Fruit fly (Drosophila melanogaster) whole organism: ENCODE results near the gene Vps24.

Experiments used
- CG8478 ChIP-seq: fragments of >200 bp; optimal IDR thresholded peaks from 2 replicates; lab custom pipeline; 2018; ENCODE audit warnings: inconsistent platforms
- Dll ChIP-seq: fragments of >200 bp; optimal IDR thresholded peaks from 2 replicates; lab custom pipeline; 2017
- EcR ChIP-seq, 2 experiments: fragments of >200 bp; optimal IDR thresholded peaks; 2 replicates each; lab custom pipeline; 2017; ENCODE audit warnings: missing biosample characterization in 2 of 2, missing genetic modification characterization in 2 of 2, missing genetic modification reagents in 2 of 2
- psq ChIP-seq: fragments of >200 bp; optimal IDR thresholded peaks from 2 replicates; lab custom pipeline; 2017

- TF ChIP-seq CG8478 (lab: Kevin White, UChicago) = no peak
- no peak for TF ChIP-seq Dll (lab: Kevin White, UChicago)
- TF ChIP-seq psq (lab: Kevin White, UChicago) = no peak
- TF ChIP-seq EcR (GFP tag; optimal IDR thresholded peaks at IDR 0.05; lab: Kevin White, UChicago) = no peak
Observed at dm6 chr3R:4334798-4335197, 24.1 kb upstream of the Vps24 start, which contains the start of gene CG14645.
